Worm (Caenorhabditis elegans) whole organism, dauer: ENCODE measurements around the gene F23B2.10.

ENCODE experiments used
- unc-62 ChIP-seq: sonication (generic microtip); optimal IDR thresholded peaks from 2 replicates; lab custom pipeline; 2017; ENCODE audit warnings: missing biosample characterization, missing genetic modification reagents, missing genetic modification characterization

The F23B2.10 gene

DNA sequence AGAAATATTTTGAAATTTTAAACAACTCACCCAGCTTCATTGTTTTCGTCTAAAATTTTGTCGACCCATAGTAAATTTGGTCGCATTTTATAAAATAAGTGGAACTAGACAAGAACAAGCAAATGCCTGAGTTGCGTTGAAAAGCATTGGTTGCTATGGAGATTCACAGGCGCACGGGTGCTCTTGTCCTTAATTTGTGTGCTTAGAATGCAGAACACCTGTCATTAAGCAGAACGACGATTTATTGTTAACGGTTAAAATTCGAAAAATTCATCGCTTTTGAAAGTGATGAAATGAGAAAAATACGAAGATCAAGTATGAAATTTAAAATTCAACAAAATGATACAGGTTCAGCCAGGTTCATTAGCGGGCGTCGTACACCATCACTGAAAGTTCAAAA lies 8.1 kb downstream of the F23B2.10 start, which contains the start of gene daf-10:
daf-10 (minus strand) TSS at position 101 of the 400 bp plus-strand sequence.
- TF ChIP-seq unc-62 (GFP tag; lab: Kevin White, UChicago): no peak

DNA sequence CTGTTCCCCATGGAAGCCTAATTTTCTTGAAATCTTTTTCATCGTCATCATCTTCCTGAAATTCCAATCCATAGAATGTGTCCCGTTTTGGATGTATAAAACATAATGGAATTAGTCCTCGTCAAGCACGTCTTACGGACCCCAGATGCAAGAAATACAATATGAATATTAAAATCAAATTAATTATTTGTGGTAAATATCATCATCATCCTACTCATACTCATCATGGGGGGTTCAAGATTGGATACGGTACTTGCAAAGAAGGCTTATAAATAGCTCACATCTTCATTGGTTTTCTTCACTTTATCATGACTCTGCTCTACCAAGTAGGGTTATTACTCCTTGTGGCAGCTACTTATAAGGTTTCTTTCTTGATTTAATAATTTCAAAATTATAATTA lies 9.8 kb downstream of the F23B2.10 start, which contains the start of gene flp-1:
flp-1 (plus strand) TSS at position 301 of the 400 bp plus-strand sequence.
- TF ChIP-seq unc-62 (GFP tag; lab: Kevin White, UChicago): no peak

DNA sequence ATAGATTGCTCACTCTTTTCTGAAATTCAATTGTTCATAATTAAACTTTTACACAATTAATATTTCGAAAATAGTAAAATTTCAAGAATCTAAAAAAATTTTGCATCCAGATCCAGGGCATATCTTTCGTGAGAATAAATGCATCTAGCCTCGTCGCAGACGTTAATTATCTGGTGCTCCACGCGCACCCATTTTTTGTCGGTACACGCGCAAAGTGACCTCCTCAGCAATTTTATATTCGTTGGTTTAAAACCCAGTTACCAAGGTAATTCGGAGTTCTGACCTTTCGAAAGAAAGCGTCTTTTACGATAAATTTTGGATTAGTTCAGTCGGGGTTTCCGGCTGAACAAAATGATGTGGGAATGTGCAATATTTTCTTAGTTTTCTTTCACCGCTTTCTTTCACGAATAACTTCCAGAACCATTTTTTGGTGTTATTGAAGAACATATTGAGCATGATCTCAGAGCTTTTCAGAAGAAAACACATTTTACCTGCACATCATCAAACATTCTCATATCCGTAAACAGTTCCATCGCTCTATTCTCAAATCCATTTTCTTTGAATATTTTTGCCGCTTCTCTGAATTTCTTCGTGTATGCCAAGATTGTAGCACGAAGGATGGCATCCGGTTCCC lies 13.9 kb downstream of the F23B2.10 start:
- no peak for TF ChIP-seq unc-62 (GFP tag; lab: Kevin White, UChicago)

DNA sequence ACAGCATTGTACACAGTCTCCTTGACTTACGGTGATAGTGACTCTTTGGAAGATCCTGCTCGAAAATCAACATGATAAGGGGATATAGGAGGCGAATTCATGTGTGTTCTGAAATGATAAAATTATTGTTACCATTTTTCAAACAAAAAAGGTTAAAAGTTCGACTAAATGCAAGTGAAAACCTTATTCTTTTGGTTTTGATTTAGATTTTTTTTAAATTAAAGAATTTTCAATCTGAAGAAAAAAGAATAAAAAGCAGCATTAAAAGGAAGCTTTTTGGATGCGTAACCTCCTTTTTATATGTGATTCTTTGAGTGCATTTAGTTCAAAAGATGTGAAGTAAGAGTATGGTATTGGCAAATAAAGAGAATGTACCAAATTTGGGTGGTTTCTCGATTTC lies 18.8 kb downstream of the F23B2.10 start, which contains the start of gene delm-1:
delm-1 (minus strand) TSS at position 101 of the 400 bp plus-strand sequence.
- TF ChIP-seq unc-62 (GFP tag; lab: Kevin White, UChicago): no peak

DNA sequence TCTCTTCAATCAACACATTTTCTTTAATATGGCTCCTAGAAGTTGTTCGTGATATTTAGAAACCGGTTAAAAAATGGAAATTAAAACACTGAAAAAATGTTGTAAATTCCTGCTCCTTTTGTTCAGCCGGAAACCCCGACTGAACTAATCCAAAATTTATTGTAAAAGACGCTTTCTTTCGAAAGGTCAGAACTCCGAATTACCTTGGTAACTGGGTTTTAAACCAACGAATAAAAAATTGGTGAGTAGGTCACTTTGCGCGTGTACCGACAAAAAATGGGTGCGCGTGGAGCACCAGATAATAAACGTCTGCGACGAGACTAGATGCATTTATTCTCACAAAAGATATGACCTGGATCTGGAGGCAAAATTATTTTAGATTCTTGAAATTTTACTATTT lies 23.6 kb downstream of the F23B2.10 start:
- no peak for TF ChIP-seq unc-62 (GFP tag; lab: Kevin White, UChicago)

DNA sequence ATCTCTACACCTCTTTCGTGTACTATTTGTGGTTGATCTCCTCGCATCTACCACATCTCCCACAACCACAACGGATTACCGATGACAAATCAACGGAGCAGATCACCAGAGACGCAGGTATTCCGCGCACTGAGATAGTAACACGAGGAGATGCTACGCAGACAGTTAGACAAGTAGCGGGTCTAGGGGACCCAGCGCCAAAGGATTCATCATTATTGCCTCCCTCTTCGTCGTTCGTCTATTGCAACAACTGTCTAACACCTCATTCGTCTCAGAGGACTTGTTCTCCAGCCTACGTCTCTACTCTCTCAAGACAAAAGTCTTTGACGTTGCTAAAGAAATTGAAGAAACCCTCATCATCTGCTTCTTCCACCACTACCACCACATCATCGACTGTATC lies 32.6 kb downstream of the F23B2.10 start:
- TF ChIP-seq unc-62 (GFP tag; lab: Kevin White, UChicago): no peak

DNA sequence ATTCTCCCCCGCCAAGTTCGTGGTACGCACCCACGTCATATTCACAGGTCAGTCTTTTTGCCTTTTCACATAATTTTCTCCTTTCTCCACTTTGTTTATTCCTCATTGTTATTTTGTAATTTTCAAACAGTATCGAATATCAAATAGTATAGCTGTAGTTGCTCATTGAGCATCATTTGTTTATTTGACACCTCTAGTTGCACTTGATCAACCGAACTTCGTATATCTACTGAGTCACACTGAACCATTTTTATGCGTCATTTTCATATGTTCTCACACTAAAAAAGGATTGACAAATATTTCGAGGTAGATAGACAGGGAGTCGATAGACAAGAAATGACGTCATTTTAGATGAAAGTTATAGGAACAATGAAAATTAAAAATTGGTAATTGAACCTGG lies 33.9 kb downstream of the F23B2.10 start:
- no peak for TF ChIP-seq unc-62 (GFP tag; lab: Kevin White, UChicago)

DNA sequence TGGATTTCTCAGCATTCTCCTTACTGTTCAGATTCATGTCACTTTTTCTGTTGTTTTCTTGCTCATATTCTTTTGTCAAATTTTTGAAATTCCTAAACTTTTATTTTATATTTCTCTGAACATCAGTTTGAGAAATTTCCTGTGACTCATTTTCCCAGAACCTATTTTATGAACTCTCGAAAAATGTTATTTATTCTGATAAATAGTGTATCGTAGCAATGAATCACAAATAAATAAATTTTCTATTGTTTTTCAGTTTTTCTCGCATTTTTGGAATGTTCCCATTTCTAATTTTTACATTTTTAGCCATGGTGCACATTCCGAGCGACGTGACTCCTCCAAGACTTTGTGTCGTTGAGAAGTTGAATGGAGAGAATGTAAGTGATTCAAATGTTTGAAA lies 35.4 kb downstream of the F23B2.10 start, which contains the start of gene nrfl-1:
nrfl-1 (plus strand) TSS at position 301 of the 400 bp plus-strand sequence.
- TF ChIP-seq unc-62 (GFP tag; lab: Kevin White, UChicago): no peak

DNA sequence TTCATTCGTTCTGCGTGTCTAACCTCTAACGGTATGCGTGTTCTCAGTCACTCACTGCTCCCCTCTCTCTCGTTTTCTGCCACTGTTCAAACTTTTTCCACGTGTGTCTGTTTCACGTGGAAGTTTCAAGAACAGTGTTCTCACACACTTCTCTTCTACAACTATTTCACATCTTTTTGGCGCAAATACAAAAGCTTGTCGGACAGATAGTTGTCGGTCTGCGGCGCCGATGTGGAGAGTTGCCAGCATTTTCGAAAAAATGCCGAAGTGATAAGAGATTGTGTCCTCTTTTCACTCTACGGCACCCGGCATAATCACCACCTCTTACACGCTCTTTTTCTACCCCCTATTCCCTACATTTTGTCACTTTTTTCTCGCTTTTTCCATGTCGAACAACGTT lies 35.8 kb downstream of the F23B2.10 start:
- no peak for TF ChIP-seq unc-62 (GFP tag; lab: Kevin White, UChicago)

DNA sequence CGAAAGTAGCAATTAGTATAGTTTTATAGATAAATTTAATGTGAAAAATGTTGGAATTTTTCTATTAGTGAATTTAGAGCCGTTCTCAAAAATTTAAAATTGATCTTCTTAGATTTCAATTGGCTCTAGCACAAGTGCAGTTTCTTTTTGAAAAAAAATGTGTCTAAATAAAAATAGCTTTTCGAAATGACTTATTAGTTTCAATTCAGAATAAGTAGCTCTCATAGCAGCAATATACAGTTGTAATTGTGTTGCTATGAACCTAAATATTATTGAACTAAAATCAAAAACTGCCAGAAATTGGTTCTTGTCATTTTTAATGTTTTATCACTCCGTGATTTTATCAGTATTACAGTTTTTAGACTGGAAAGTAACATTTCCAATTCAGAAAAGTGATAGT lies 36.5 kb downstream of the F23B2.10 start:
- no peak for TF ChIP-seq unc-62 (GFP tag; lab: Kevin White, UChicago)

DNA sequence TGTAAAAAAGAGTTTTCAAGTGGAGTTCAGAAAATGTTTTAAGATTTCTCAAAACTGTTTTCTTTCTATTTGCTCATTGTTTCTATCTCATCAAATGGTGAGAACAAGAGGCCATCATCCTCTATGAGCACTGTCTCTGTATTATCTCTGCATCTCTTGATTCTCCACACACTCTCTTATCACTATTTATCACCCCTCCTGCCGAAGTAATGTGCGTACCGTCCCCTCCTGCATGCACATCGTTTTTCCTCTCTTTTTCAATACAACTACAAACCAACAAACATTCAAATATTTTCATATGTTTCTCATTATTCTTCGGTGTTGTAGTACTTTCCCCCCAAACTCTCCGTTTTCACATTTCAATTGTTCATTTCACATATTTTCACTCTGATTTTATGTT lies 37.7 kb downstream of the F23B2.10 start:
- no peak for TF ChIP-seq unc-62 (GFP tag; lab: Kevin White, UChicago)

DNA sequence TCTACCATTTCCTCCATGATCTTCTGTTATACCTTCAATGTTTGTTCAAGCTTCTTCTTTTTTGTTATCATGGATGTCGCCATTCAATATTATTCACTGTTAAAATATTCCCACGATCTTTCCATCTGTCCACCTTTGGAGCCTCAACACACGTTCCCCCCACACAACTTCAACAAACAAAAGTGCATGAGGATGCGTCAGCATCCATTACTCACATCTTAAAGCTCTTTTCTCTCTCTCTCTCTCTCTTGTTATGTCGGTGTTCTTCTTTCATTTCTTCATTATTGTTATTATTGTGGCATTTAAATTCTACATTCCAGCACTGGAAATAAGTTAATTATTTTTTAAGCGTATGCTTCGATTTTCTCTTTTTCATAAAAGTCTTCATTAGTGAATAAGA lies 40.1 kb downstream of the F23B2.10 start:
- no peak for TF ChIP-seq unc-62 (GFP tag; lab: Kevin White, UChicago)

DNA sequence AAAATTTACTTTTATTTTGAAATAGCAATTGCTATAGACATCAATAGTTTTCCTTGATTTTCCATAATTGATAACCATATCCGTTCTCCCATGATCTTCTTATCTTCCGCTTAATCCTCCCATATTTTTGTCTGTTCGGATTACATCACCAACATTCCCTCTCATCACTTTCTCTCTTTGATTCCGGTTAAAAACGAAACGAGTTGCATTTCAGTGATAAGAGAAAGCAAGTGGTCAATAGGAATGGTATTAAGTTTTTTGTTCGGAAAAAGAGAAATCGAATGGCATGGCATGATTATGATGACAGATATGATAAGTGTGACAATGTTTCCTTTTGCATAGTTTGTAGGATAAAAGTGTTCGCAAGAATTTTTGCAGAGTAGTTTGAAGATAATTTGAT lies 42.1 kb downstream of the F23B2.10 start:
- no peak for TF ChIP-seq unc-62 (GFP tag; lab: Kevin White, UChicago)

DNA sequence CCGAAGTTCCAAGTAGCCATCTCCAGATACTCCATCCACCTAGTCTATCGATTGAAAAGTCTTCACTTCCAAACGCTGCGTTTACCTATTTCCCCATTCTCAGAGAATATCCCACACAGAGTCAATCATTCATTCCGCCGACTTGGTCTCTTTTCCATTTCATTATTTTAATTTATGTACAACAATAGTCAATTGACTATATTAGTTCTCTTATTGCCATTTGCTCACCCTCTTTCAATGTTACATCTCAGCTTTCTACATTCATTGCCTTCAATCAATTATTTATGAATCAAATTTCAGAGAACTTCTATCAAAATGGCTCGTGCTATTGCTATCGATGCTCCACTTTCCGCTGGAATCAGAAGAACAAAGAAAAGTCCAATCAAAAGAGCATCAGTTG lies 45.5 kb downstream of the F23B2.10 start, which contains the start of gene aly-1:
aly-1 (plus strand) TSS at position 301 of the 400 bp plus-strand sequence.
- TF ChIP-seq unc-62 (GFP tag; lab: Kevin White, UChicago): no peak

DNA sequence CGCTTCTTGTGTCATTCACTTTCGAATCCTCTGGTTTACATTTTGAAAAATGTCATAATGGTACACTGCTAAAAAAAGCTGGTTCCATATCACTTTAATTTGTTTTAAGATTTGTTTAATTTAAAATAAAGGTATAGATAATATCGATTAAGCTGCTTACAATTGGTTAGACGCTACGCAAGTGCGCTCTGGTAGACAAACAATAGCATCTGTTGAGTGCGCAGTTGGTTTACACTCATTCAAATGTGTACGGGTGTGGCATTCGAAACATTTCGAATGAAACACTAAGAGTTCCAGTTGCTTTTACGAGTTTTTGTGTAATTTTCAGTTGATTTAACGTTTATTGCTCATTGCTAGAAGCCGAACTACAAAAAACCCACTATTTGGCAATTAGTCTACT lies 46.7 kb downstream of the F23B2.10 start:
- no peak for TF ChIP-seq unc-62 (GFP tag; lab: Kevin White, UChicago)

DNA sequence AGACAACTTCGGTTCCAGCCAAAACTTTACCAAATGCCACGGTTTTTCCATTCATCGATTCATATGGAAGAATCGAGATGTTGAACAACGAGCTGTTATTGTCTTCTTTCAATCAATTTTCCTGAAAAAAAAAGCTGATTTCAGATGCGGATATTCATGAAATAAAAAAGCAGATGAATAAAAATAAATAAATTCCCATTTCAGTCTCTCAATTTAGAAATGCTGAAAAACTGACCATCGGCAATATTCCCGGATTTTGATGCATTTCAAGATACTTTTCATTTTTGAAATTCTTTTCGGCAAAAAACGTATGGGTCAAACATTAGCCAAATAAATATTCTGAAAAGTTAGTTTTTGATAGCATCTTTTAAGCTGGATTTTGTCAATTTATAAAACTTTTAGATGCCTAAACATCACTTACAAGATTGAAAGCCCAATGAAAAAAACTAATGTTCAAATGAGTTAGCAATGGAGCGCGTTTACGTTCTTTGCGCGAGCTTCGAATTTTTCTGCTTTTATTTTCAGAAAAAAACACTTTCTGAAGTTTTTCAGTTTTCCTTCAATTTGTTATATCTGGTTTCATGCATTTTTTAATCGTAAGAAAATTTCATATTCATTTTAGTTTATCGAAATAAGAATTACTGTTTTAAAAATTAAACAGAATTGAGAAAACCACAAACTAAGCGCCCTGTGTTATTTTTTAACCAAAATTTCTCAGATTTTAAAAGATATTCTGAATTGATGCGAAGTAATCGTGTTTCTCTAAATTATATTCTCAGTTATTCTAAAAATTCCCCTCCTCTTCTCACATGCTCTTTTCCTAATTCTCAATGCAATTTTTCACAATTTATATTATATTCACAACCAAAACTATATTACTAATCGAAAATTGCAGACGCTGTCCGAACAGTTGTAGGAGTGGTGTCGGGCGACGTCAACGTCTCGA lies 49.8 kb downstream of the F23B2.10 start, which contains the start of the genes C01F6.14 and fem-3:
C01F6.14 (minus strand) TSS at position 51 of the 946 bp plus-strand sequence.
fem-3 (plus strand) TSS at position 896 of the 946 bp plus-strand sequence.
- no peak for TF ChIP-seq unc-62 (GFP tag; lab: Kevin White, UChicago)
